Fruit fly (Drosophila melanogaster) whole organism: ENCODE measurements around the gene hid.

Experiments
- CG8478 ChIP-seq: fragments of >200 bp; optimal IDR thresholded peaks from 2 replicates; lab custom pipeline; 2018; ENCODE audit warnings: inconsistent platforms
- Dll ChIP-seq: fragments of >200 bp; optimal IDR thresholded peaks from 2 replicates; lab custom pipeline; 2017
- EcR ChIP-seq, 2 experiments: fragments of >200 bp; optimal IDR thresholded peaks; 2 replicates each; lab custom pipeline; 2017; ENCODE audit warnings: missing biosample characterization in 2 of 2, missing genetic modification characterization in 2 of 2, missing genetic modification reagents in 2 of 2
- pan ChIP-seq: fragments of >200 bp; optimal IDR thresholded peaks from 2 replicates; lab custom pipeline; 2017
- psq ChIP-seq: fragments of >200 bp; optimal IDR thresholded peaks from 2 replicates; lab custom pipeline; 2017

- no peak for TF ChIP-seq EcR (GFP tag; optimal IDR thresholded peaks at IDR 0.05; lab: Kevin White, UChicago)
- TF ChIP-seq pan (lab: Kevin White, UChicago), result no peak
- TF ChIP-seq psq (lab: Kevin White, UChicago), result no peak
- TF ChIP-seq CG8478 (lab: Kevin White, UChicago), result no peak
- no peak for TF ChIP-seq Dll
Observed at dm6 chr3L:18173668-18174067, 11.8 kb downstream of the hid start.
